Fruit fly (Drosophila melanogaster) S2 (cell line): ENCODE data around the gene spd-2.

Source experiments
- CG8478 ChIP-seq: fragments of >200 bp; optimal IDR thresholded peaks from 2 replicates; lab custom pipeline; 2018
- CTCF ChIP-seq, 2 experiments: fragments of >200 bp; optimal IDR thresholded peaks; 2 replicates each; lab custom pipeline; 2018

DNA sequence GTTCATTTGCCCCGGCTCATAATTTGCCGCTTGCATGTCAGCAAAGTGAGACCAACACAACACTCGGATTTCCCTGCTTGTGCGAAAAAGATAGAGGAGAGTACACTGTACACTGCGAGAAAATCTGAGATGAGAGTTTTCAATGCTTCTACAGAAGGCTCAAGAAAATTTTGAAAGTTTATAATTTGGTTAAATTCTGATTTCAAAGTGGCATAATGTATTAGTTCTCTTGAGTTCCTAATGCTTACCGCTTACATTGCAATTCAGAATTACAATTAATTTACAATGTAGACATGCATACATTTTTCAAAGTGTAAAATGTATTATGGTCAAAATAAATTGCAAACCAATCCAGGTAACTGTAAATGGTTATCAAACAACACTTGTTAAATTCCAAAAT lies 48.1 kb upstream of the spd-2 start:
- no peak for TF ChIP-seq CG8478 (lab: Kevin White, UChicago)
- TF ChIP-seq CTCF (optimal IDR thresholded peaks at IDR 0.05; lab: Kevin White, UChicago), result no peak
